Worm (Caenorhabditis elegans): ENCODE data around the gene R11.3.

The R11.3 gene

DNA sequence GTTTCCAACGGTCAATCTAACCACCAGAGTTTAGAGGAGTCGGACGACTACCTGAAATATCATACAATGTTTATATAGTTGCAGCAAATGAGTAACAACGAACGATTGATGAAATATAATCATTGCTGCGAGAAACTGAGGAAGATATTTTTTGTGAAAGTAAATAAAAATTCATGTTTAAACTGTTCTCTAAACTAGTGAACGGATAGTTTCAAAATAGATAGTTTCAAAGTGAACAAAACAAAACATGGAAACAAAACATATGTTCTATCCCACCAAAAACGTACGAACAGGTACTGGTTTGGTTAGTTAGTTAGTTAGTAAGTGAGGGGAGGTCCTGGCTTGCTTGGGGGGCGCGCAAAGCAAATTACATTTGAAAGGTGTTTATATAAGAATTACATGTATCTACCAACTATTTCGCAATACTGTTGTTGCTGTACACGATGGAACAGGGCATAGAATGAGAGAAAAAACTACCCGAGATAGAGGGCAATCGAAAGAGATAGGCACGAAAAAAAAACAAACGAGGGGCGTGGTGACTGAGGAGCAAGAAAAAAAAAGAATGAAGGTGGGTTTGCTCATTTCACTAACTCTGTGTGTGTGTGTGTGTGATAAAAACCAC, 52.0 kb downstream of the R11.3 start, which contains the start of gene F09C8.2:
Gene F09C8.2, minus strand, starts transcription at position 51 of the 622 bp plus-strand sequence.
- TF ChIP-seq nfyb-1 (GFP tag; IDR thresholded peaks at IDR 0.05) (no peak), rcor-1 (GFP tag; IDR thresholded peaks at IDR 0.05) (no peak), cebp-1 (GFP tag; IDR thresholded peaks at IDR 0.05) (peak; percentile 88), cebp-1 (tag; optimal IDR thresholded peaks at IDR 0.05) (peak; percentile 96), gei-17 (GFP tag; optimal IDR thresholded peaks at IDR 0.05) (no peak), aptf-3 (GFP tag; IDR thresholded peaks at IDR 0.05) (no peak)

All from whole organism, young adult.